Worm (Caenorhabditis elegans) whole organism, early embryonic: ENCODE measurements around the gene Y37A1B.7.

ENCODE experiments used
- B0310.2 ChIP-seq: sonication (generic microtip); optimal IDR thresholded peaks from 2 replicates; lab custom pipeline; 2016; ENCODE audit warnings: mild to moderate bottlenecking, missing genetic modification characterization, missing compliant biosample characterization
- aly-1 ChIP-seq: sonication (generic microtip); optimal IDR thresholded peaks from 2 replicates; lab custom pipeline; 2016; ENCODE audit warnings: missing genetic modification characterization, missing compliant biosample characterization
- ama-1 ChIP-seq: fragments of 150-350 bp; optimal IDR thresholded peaks from 2 replicates; lab custom pipeline; 2014
- ceh-13 ChIP-seq: fragments of 200-800 bp; sonication (Bioruptor generic); optimal IDR thresholded peaks from 2 replicates; lab custom pipeline; 2018; ENCODE audit warnings: mild to moderate bottlenecking, missing genetic modification characterization, missing compliant biosample characterization
- ceh-36 ChIP-seq: sonication (generic microtip); optimal IDR thresholded peaks from 2 replicates; lab custom pipeline; 2016; ENCODE audit warnings: missing genetic modification characterization, inconsistent platforms, missing compliant biosample characterization
- ets-7 ChIP-seq: sonication (generic microtip); optimal IDR thresholded peaks from 2 replicates; lab custom pipeline; 2016; ENCODE audit warnings: missing genotype, missing genetic modification characterization, missing compliant biosample characterization
- flt-1 ChIP-seq: fragments of 200-800 bp; sonication (Bioruptor generic); IDR thresholded peaks from 2 replicates; pipeline ENCODE4 v1.3.6; 2022; ENCODE audit warnings: missing genetic modification characterization, missing compliant biosample characterization
- hnd-1 ChIP-seq: sonication (generic microtip); optimal IDR thresholded peaks from 2 replicates; lab custom pipeline; 2016; ENCODE audit warnings: missing genetic modification characterization, missing compliant biosample characterization
- pes-1 ChIP-seq: fragments of 200-800 bp; sonication (Bioruptor generic); IDR thresholded peaks from 2 replicates; pipeline ENCODE4 v1.3.6; 2022; ENCODE audit warnings: missing genetic modification reagents, missing genetic modification characterization, missing compliant biosample characterization
- scrt-1 ChIP-seq: fragments of 200-800 bp; sonication (Bioruptor generic); IDR thresholded peaks from 2 replicates; pipeline ENCODE4 v1.3.6; 2022; ENCODE audit warnings: missing genetic modification characterization, missing compliant biosample characterization
- sea-1 ChIP-seq: fragments of 200-800 bp; sonication (Bioruptor generic); conservative IDR thresholded peaks from 2 replicates; pipeline ENCODE4 v1.3.6; 2022; ENCODE audit warnings: missing genetic modification characterization, missing compliant biosample characterization
- tra-4 ChIP-seq: sonication (generic microtip); optimal IDR thresholded peaks from 2 replicates; lab custom pipeline; 2017; ENCODE audit warnings: missing genetic modification characterization, missing compliant biosample characterization

- TF ChIP-seq ama-1 (lab: Kevin White, UChicago): no peak
- TF ChIP-seq ceh-13 (GFP tag; lab: Kevin White, UChicago): no peak
- no peak for TF ChIP-seq flt-1 (GFP tag; lab: Robert Waterston, UW)
- TF ChIP-seq scrt-1: no peak
- TF ChIP-seq ceh-36 (tag; lab: Kevin White, UChicago): no peak
- TF ChIP-seq ets-7 (tag; lab: Kevin White, UChicago): no peak
- no peak for TF ChIP-seq sea-1 (GFP tag; lab: Robert Waterston, UW)
- no peak for TF ChIP-seq tra-4 (tag; lab: Kevin White, UChicago)
- TF ChIP-seq hnd-1 (tag; lab: Kevin White, UChicago): no peak
- TF ChIP-seq aly-1 (tag; lab: Kevin White, UChicago): no peak
- TF ChIP-seq B0310.2 (tag; lab: Kevin White, UChicago): no peak
- TF ChIP-seq pes-1 (GFP tag; lab: Robert Waterston, UW): no peak
Measured at ce11 chrIV:14060612-14061011, 17.0 kb upstream of the Y37A1B.7 start, which contains the start of gene Y37A1B.4.
